Worm (Caenorhabditis elegans): ENCODE measurements around the gene K04A8.20.

Gene K04A8.20

ce11 chrV:6549148-6549547 is at the start of gene K04A8.20:
Gene K04A8.20 (plus strand): TSS chrV:6549448.
- TF ChIP-seq R02D3.7 (tag; optimal IDR thresholded peaks at IDR 0.05) (no peak), peb-1 (tag; optimal IDR thresholded peaks at IDR 0.05) (no peak), sma-3 (GFP tag; optimal IDR thresholded peaks at IDR 0.05) (no peak), nhr-21 (tag; optimal IDR thresholded peaks at IDR 0.05) (no peak), nhr-6 (tag; optimal IDR thresholded peaks at IDR 0.05) (no peak)

- no peak for TF ChIP-seq mbf-1 (tag; optimal IDR thresholded peaks at IDR 0.05)
- TF ChIP-seq R02D3.7 (tag; optimal IDR thresholded peaks at IDR 0.05), result no peak
- no peak for TF ChIP-seq nhr-237 (tag; optimal IDR thresholded peaks at IDR 0.05)
- TF ChIP-seq lin-13 (GFP tag; optimal IDR thresholded peaks at IDR 0.05), result no peak
- TF ChIP-seq F13H6.1 (tag; optimal IDR thresholded peaks at IDR 0.05), result no peak
- no peak for TF ChIP-seq blmp-1 (tag; optimal IDR thresholded peaks at IDR 0.05; ENCODE audit: insufficient read depth)
- TF ChIP-seq sma-9 (GFP tag; optimal IDR thresholded peaks at IDR 0.05), result peak; percentile 42
- TF ChIP-seq sma-9 (tag; optimal IDR thresholded peaks at IDR 0.05), result no peak
- TF ChIP-seq ztf-4 (tag; optimal IDR thresholded peaks at IDR 0.05), result no peak
- no peak for TF ChIP-seq unc-55 (GFP tag; optimal IDR thresholded peaks at IDR 0.05)
- TF ChIP-seq nhr-129 (tag; optimal IDR thresholded peaks at IDR 0.05), result peak; percentile 43
- no peak for TF ChIP-seq sem-4 (tag; optimal IDR thresholded peaks at IDR 0.05)
- TF ChIP-seq egl-27 (tag; optimal IDR thresholded peaks at IDR 0.05), result no peak
- peak; percentile 12 for TF ChIP-seq crh-2 (tag; optimal IDR thresholded peaks at IDR 0.05)
- no peak for TF ChIP-seq sma-3 (GFP tag; optimal IDR thresholded peaks at IDR 0.05)
- TF ChIP-seq nhr-77 (tag; optimal IDR thresholded peaks at IDR 0.05), result no peak
- no peak for TF ChIP-seq Y55F3AM.14 (GFP tag; optimal IDR thresholded peaks at IDR 0.05)
- no peak for TF ChIP-seq lin-39 (tag; optimal IDR thresholded peaks at IDR 0.05)
- peak; percentile 56 for TF ChIP-seq nhr-25 (tag; optimal IDR thresholded peaks at IDR 0.05)
- peak; percentile 35 for TF ChIP-seq mab-5 (tag; optimal IDR thresholded peaks at IDR 0.05)
- no peak for TF ChIP-seq unc-39 (tag; optimal IDR thresholded peaks at IDR 0.05)
- TF ChIP-seq aly-2 (tag; optimal IDR thresholded peaks at IDR 0.05), result no peak
- no peak for TF ChIP-seq ceh-16 (tag; optimal IDR thresholded peaks at IDR 0.05)
- no peak for TF ChIP-seq ztf-1 (GFP tag; conservative IDR thresholded peaks at IDR 0.05)
- peak; percentile 9 for TF ChIP-seq gmeb-1 (tag; optimal IDR thresholded peaks at IDR 0.05)
- TF ChIP-seq fos-1 (tag; optimal IDR thresholded peaks at IDR 0.05), result peak; percentile 6
- TF ChIP-seq C34F6.9 (tag; optimal IDR thresholded peaks at IDR 0.05), result no peak
- TF ChIP-seq alr-1 (tag; optimal IDR thresholded peaks at IDR 0.05), result no peak
- no peak for TF ChIP-seq nhr-12 (tag; optimal IDR thresholded peaks at IDR 0.05)
- no peak for TF ChIP-seq ZK546.5 (tag; optimal IDR thresholded peaks at IDR 0.05)
- TF ChIP-seq lsy-2 (tag; optimal IDR thresholded peaks at IDR 0.05), result no peak
- TF ChIP-seq nhr-11 (tag; optimal IDR thresholded peaks at IDR 0.05), result no peak
- no peak for TF ChIP-seq zag-1 (tag; optimal IDR thresholded peaks at IDR 0.05)
- TF ChIP-seq nhr-10 (tag; optimal IDR thresholded peaks at IDR 0.05), result no peak
Observed at ce11 chrV:6503158-6503557, 46.1 kb upstream of the K04A8.20 start.

DNA sequence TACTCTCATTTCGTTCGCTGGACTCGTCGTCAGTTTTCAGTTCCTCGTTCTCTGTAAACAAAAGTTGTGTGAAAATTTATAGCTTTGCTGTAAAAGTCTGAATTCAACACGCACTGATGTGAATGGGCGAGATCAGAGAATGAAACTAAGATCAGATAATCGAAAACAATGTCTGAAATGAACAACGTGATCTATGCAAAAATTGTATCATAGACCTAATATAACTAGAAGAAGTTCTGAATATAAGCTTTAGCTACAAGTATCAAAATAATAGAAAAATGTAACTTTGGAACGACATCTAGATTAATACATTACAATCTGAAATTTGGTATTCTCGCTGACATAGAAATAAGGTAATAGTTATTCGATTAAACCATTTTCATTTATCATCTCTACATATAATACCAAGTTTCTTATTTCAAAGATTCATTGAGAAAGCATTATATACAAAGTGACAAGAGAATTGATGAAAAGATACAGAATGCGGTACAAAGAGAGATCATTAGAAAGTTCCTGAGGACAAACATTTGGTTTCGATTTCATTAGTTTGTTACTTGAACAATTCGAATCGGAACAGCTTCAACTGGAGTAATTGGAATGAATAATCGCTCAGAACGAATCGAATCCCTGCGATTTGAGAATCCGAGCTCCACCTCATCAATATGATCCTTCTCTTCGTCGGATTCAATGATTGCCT is 45.0 kb upstream of the K04A8.20 start, which contains the start of gene moc-2:
Gene moc-2, minus strand, starts transcription at position 51 of the 697 bp plus-strand sequence.
- TF ChIP-seq elt-3 (tag; optimal IDR thresholded peaks at IDR 0.05) (no peak), nhr-6 (tag; optimal IDR thresholded peaks at IDR 0.05) (no peak), dmd-4 (tag; optimal IDR thresholded peaks at IDR 0.05) (no peak), mab-5 (tag; optimal IDR thresholded peaks at IDR 0.05) (no peak), aly-2 (tag; optimal IDR thresholded peaks at IDR 0.05) (no peak), nhr-10 (tag; optimal IDR thresholded peaks at IDR 0.05) (no peak), blmp-1 (tag; optimal IDR thresholded peaks at IDR 0.05; ENCODE audit: insufficient read depth) (no peak), mdl-1 (tag; optimal IDR thresholded peaks at IDR 0.05) (no peak), nhr-129 (tag; optimal IDR thresholded peaks at IDR 0.05) (no peak), lsy-2 (tag; optimal IDR thresholded peaks at IDR 0.05) (no peak), zag-1 (tag; optimal IDR thresholded peaks at IDR 0.05) (no peak), ceh-82 (tag; optimal IDR thresholded peaks at IDR 0.05) (no peak), lin-13 (GFP tag; optimal IDR thresholded peaks at IDR 0.05) (no peak), ceh-16 (tag; optimal IDR thresholded peaks at IDR 0.05) (no peak), sma-9 (GFP tag; optimal IDR thresholded peaks at IDR 0.05) (no peak), sma-9 (tag; optimal IDR thresholded peaks at IDR 0.05) (no peak), nhr-23 (tag; optimal IDR thresholded peaks at IDR 0.05) (no peak), sem-4 (tag; optimal IDR thresholded peaks at IDR 0.05) (no peak), ztf-1 (GFP tag; conservative IDR thresholded peaks at IDR 0.05) (no peak), ama-1 (optimal IDR thresholded peaks at IDR 0.05) (no peak)
